Worm (Caenorhabditis elegans) whole organism, midembryonic: Measurements from ENCODE around the gene C10C6.3.

Experiments used
- T22C8.4 ChIP-seq: fragments of 200-800 bp; sonication (Bioruptor generic); IDR thresholded peaks from 2 replicates; pipeline ENCODE4 v1.3.6; 2022; ENCODE audit warnings: missing genetic modification characterization, missing compliant biosample characterization
- cog-1 ChIP-seq: sonication (generic microtip); optimal IDR thresholded peaks from 2 replicates; lab custom pipeline; 2016; ENCODE audit warnings: missing genetic modification characterization, missing compliant biosample characterization
- flt-1 ChIP-seq: fragments of 200-800 bp; sonication (Bioruptor generic); IDR thresholded peaks from 2 replicates; pipeline ENCODE4 v1.3.6; 2022; ENCODE audit warnings: missing genetic modification characterization, missing compliant biosample characterization
- klf-2 ChIP-seq: fragments of 200-800 bp; sonication (Bioruptor generic); conservative IDR thresholded peaks from 2 replicates; pipeline ENCODE4 v1.3.6; 2022; ENCODE audit warnings: missing genetic modification reagents, missing genetic modification characterization, missing compliant biosample characterization
- med-1 ChIP-seq: sonication (generic microtip); optimal IDR thresholded peaks from 2 replicates; lab custom pipeline; 2017; ENCODE audit warnings: missing genetic modification characterization, mild to moderate bottlenecking, missing compliant biosample characterization, antibody characterized with exemption, missing genetic modification reagents; ENCODE audit not compliant: insufficient read depth
- ref-1 ChIP-seq: fragments of 200-800 bp; sonication (Bioruptor generic); conservative IDR thresholded peaks from 2 replicates; pipeline ENCODE4 v1.3.6; 2022; ENCODE audit warnings: missing genetic modification reagents, missing genetic modification characterization, missing compliant biosample characterization
- tab-1 ChIP-seq: fragments of 200-800 bp; sonication (Bioruptor generic); IDR thresholded peaks from 2 replicates; pipeline ENCODE4 v1.3.6; 2022; ENCODE audit warnings: missing genetic modification characterization, missing compliant biosample characterization
- ztf-23 ChIP-seq: fragments of 200-800 bp; sonication (Bioruptor generic); IDR thresholded peaks from 2 replicates; pipeline ENCODE4 v1.3.6; 2022; ENCODE audit warnings: missing genetic modification reagents, missing genetic modification characterization, missing compliant biosample characterization
- ztf-29 ChIP-seq: fragments of 200-800 bp; sonication (Bioruptor generic); IDR thresholded peaks from 2 replicates; pipeline ENCODE4 v1.3.6; 2022; ENCODE audit warnings: missing genetic modification reagents, missing genetic modification characterization, missing compliant biosample characterization

C10C6.3 gene

ce11 chrIV:11472023-11472422, 7.0 kb upstream of the C10C6.3 start:
- TF ChIP-seq tab-1 (no peak), ref-1 (GFP tag; lab: Robert Waterston, UW) (no peak), cog-1 (no peak), ztf-23 (no peak)

- TF ChIP-seq ztf-29 (GFP tag; lab: Robert Waterston, UW) (no peak), flt-1 (GFP tag; lab: Robert Waterston, UW) (no peak), T22C8.4 (no peak), cog-1 (no peak), tab-1 (no peak), ztf-23 (no peak), ref-1 (GFP tag; lab: Robert Waterston, UW) (no peak), klf-2 (GFP tag; lab: Robert Waterston, UW) (no peak), med-1 (no peak)
These were observed 4.9 kb upstream of the C10C6.3 start, which contains the start of the genes C10C6.13 and wht-2 for ce11 chrIV:11469698-11470591. Gene C10C6.13, minus strand, starts transcription at chrIV:11469748. Gene wht-2, plus strand, starts transcription at chrIV:11470436.

- TF ChIP-seq ref-1 (GFP tag; lab: Robert Waterston, UW) (no peak), ztf-29 (GFP tag; lab: Robert Waterston, UW) (no peak), flt-1 (GFP tag; lab: Robert Waterston, UW) (no peak), klf-2 (GFP tag; lab: Robert Waterston, UW) (no peak), ztf-23 (no peak), med-1 (no peak), T22C8.4 (no peak), tab-1 (no peak), cog-1 (no peak)
These were observed 2.4 kb upstream of the C10C6.3 start, which contains the start of gene C10C6.7 for ce11 chrIV:11467413-11467812. Gene C10C6.7, minus strand, starts transcription at chrIV:11467513.

- TF ChIP-seq flt-1 (GFP tag; lab: Robert Waterston, UW): no peak
- no peak for TF ChIP-seq cog-1
- TF ChIP-seq T22C8.4: no peak
- TF ChIP-seq ztf-23: no peak
- TF ChIP-seq ref-1 (GFP tag; lab: Robert Waterston, UW): no peak
- TF ChIP-seq klf-2 (GFP tag; lab: Robert Waterston, UW): no peak
- TF ChIP-seq tab-1: no peak
- no peak for TF ChIP-seq med-1
- no peak for TF ChIP-seq ztf-29 (GFP tag; lab: Robert Waterston, UW)
These were observed 3.7 kb downstream of the C10C6.3 start for ce11 chrIV:11461335-11461734.

- TF ChIP-seq T22C8.4: no peak
- TF ChIP-seq flt-1 (GFP tag; lab: Robert Waterston, UW): no peak
- no peak for TF ChIP-seq ref-1 (GFP tag; lab: Robert Waterston, UW)
- no peak for TF ChIP-seq klf-2 (GFP tag; lab: Robert Waterston, UW)
- no peak for TF ChIP-seq tab-1
- TF ChIP-seq ztf-23: no peak
- no peak for TF ChIP-seq med-1
- no peak for TF ChIP-seq cog-1
- TF ChIP-seq ztf-29 (GFP tag; lab: Robert Waterston, UW): no peak
These were observed 5.3 kb downstream of the C10C6.3 start, which contains the start of gene npr-3 for ce11 chrIV:11459684-11460083. Gene npr-3, plus strand, starts transcription at chrIV:11459984.

- no peak for TF ChIP-seq flt-1 (GFP tag; lab: Robert Waterston, UW)
- TF ChIP-seq med-1: no peak
- TF ChIP-seq T22C8.4: no peak
- TF ChIP-seq ref-1 (GFP tag; lab: Robert Waterston, UW): no peak
- no peak for TF ChIP-seq tab-1
- TF ChIP-seq klf-2 (GFP tag; lab: Robert Waterston, UW): no peak
- no peak for TF ChIP-seq ztf-23
- TF ChIP-seq cog-1: no peak
- TF ChIP-seq ztf-29 (GFP tag; lab: Robert Waterston, UW): no peak
These were observed 6.2 kb downstream of the C10C6.3 start for ce11 chrIV:11458700-11459263.

ce11 chrIV:11455824-11456223, 9.2 kb downstream of the C10C6.3 start:
- TF ChIP-seq klf-2 (GFP tag; lab: Robert Waterston, UW) (no peak), ref-1 (GFP tag; lab: Robert Waterston, UW) (no peak)

ce11 chrIV:11452928-11453327, 12.1 kb downstream of the C10C6.3 start:
- TF ChIP-seq med-1: no peak
- no peak for TF ChIP-seq tab-1
- TF ChIP-seq ztf-23: no peak
- no peak for TF ChIP-seq T22C8.4
- TF ChIP-seq ztf-29 (GFP tag; lab: Robert Waterston, UW): no peak
- TF ChIP-seq cog-1: no peak

- no peak for TF ChIP-seq ztf-23
- TF ChIP-seq tab-1: no peak
- TF ChIP-seq med-1: no peak
- no peak for TF ChIP-seq flt-1 (GFP tag; lab: Robert Waterston, UW)
- no peak for TF ChIP-seq T22C8.4
- TF ChIP-seq ref-1 (GFP tag; lab: Robert Waterston, UW): no peak
- no peak for TF ChIP-seq ztf-29 (GFP tag; lab: Robert Waterston, UW)
- TF ChIP-seq klf-2 (GFP tag; lab: Robert Waterston, UW): no peak
- TF ChIP-seq cog-1: no peak
These were observed 26.8 kb downstream of the C10C6.3 start for ce11 chrIV:11438255-11438654.

ce11 chrIV:11435761-11436160, 29.3 kb downstream of the C10C6.3 start:
- TF ChIP-seq ztf-23: no peak
- TF ChIP-seq flt-1 (GFP tag; lab: Robert Waterston, UW): no peak
- TF ChIP-seq tab-1: no peak
- TF ChIP-seq T22C8.4: no peak
- TF ChIP-seq med-1: no peak
- TF ChIP-seq ref-1 (GFP tag; lab: Robert Waterston, UW): no peak
- TF ChIP-seq cog-1: no peak
- TF ChIP-seq klf-2 (GFP tag; lab: Robert Waterston, UW): no peak
- TF ChIP-seq ztf-29 (GFP tag; lab: Robert Waterston, UW): no peak
